Worm (Caenorhabditis elegans) whole organism, early embryonic: ENCODE data around the gene clec-165.

Experiments used
- B0310.2 ChIP-seq: sonication (generic microtip); optimal IDR thresholded peaks from 2 replicates; lab custom pipeline; 2016; ENCODE audit warnings: mild to moderate bottlenecking, missing genetic modification characterization, missing compliant biosample characterization
- F13C5.2 ChIP-seq: sonication (generic microtip); optimal IDR thresholded peaks from 2 replicates; lab custom pipeline; 2017; ENCODE audit warnings: mild to moderate bottlenecking, missing genetic modification characterization, inconsistent platforms, missing compliant biosample characterization
- aly-1 ChIP-seq: sonication (generic microtip); optimal IDR thresholded peaks from 2 replicates; lab custom pipeline; 2016; ENCODE audit warnings: missing genetic modification characterization, missing compliant biosample characterization
- ama-1 ChIP-seq: fragments of 150-350 bp; optimal IDR thresholded peaks from 2 replicates; lab custom pipeline; 2014
- ceh-13 ChIP-seq: fragments of 200-800 bp; sonication (Bioruptor generic); optimal IDR thresholded peaks from 2 replicates; lab custom pipeline; 2018; ENCODE audit warnings: mild to moderate bottlenecking, missing genetic modification characterization, missing compliant biosample characterization
- ceh-36 ChIP-seq: sonication (generic microtip); optimal IDR thresholded peaks from 2 replicates; lab custom pipeline; 2016; ENCODE audit warnings: missing genetic modification characterization, inconsistent platforms, missing compliant biosample characterization
- ets-7 ChIP-seq: sonication (generic microtip); optimal IDR thresholded peaks from 2 replicates; lab custom pipeline; 2016; ENCODE audit warnings: missing genotype, missing genetic modification characterization, missing compliant biosample characterization
- flt-1 ChIP-seq: fragments of 200-800 bp; sonication (Bioruptor generic); IDR thresholded peaks from 2 replicates; pipeline ENCODE4 v1.3.6; 2022; ENCODE audit warnings: missing genetic modification characterization, missing compliant biosample characterization
- hmbx-1 ChIP-seq: sonication (generic microtip); optimal IDR thresholded peaks from 2 replicates; lab custom pipeline; 2016; ENCODE audit warnings: mild to moderate bottlenecking, missing genetic modification characterization, missing compliant biosample characterization
- hmg-4 ChIP-seq: fragments of 200-800 bp; sonication (Bioruptor generic); optimal IDR thresholded peaks from 2 replicates; lab custom pipeline; 2018; ENCODE audit warnings: mild to moderate bottlenecking, missing genetic modification characterization, missing compliant biosample characterization
- hnd-1 ChIP-seq: sonication (generic microtip); optimal IDR thresholded peaks from 2 replicates; lab custom pipeline; 2016; ENCODE audit warnings: missing genetic modification characterization, missing compliant biosample characterization
- pes-1 ChIP-seq: fragments of 200-800 bp; sonication (Bioruptor generic); IDR thresholded peaks from 2 replicates; pipeline ENCODE4 v1.3.6; 2022; ENCODE audit warnings: missing genetic modification reagents, missing genetic modification characterization, missing compliant biosample characterization
- scrt-1 ChIP-seq: fragments of 200-800 bp; sonication (Bioruptor generic); IDR thresholded peaks from 2 replicates; pipeline ENCODE4 v1.3.6; 2022; ENCODE audit warnings: missing genetic modification characterization, missing compliant biosample characterization
- sea-1 ChIP-seq: fragments of 200-800 bp; sonication (Bioruptor generic); conservative IDR thresholded peaks from 2 replicates; pipeline ENCODE4 v1.3.6; 2022; ENCODE audit warnings: missing genetic modification characterization, missing compliant biosample characterization
- tbx-11 ChIP-seq: fragments of 200-800 bp; sonication (Bioruptor generic); IDR thresholded peaks from 2 replicates; pipeline ENCODE4 v1.3.6; 2022; ENCODE audit warnings: missing genetic modification characterization, missing compliant biosample characterization
- tbx-37 ChIP-seq: fragments of 200-800 bp; sonication (Bioruptor generic); conservative IDR thresholded peaks from 2 replicates; pipeline ENCODE4 v1.3.6; 2022; ENCODE audit warnings: missing genetic modification reagents, missing genetic modification characterization, missing compliant biosample characterization
- tra-4 ChIP-seq: sonication (generic microtip); optimal IDR thresholded peaks from 2 replicates; lab custom pipeline; 2017; ENCODE audit warnings: missing genetic modification characterization, missing compliant biosample characterization

clec-165 gene

DNA sequence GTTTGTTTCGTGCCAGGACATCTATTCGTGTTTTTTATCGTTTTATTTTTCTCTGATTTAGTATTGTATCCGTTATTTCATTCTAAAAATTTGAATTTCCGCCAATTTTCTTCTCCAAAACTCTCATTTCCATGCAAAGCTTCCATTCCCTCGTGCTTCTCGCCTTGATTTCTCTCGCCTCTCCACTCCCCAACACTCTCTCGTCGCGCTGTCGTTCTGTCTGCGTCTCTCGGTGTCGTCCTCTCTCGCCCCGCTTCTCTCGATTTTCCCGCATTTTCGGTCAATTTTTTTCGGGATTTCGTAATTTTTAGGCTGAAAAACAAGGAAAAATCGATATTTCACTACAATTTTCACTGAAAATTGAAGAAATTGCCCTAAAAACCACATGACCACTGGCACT, 27.9 kb upstream of the clec-165 start, which contains the start of gene C09E9.1:
Gene C09E9.1, plus strand, starts transcription at position 286 of the 400 bp plus-strand sequence.
- TF ChIP-seq tra-4 (tag; lab: Kevin White, UChicago) (no peak), hmg-4 (GFP tag; lab: Kevin White, UChicago) (no peak), ama-1 (lab: Kevin White, UChicago) (no peak), scrt-1 (no peak), hmbx-1 (no peak), ets-7 (no peak)

DNA sequence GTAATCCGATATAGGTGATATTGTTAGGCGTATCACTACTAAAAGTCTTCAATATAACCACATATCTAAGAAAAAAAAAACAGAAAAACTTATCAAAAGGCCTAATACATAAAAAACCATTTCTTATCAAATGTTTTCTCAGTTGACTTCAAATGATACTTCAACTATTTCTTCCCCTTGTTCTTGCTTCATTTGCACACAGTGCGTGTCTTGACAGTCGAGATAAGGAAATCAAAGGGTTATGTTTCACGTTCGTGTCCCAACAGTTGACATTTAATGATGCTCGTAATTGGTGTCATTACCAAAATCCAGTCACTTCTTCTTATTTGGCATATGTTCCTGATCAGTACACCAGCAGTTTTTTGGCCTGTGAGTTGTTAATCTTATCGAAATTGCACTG, 20.0 kb upstream of the clec-165 start, which contains the start of gene clec-170:
Gene clec-170, plus strand, starts transcription at position 143 of the 400 bp plus-strand sequence.
- TF ChIP-seq tra-4 (tag; lab: Kevin White, UChicago) (no peak), tbx-11 (GFP tag; lab: Robert Waterston, UW) (no peak), F13C5.2 (tag; lab: Kevin White, UChicago) (no peak), scrt-1 (no peak), ets-7 (no peak), flt-1 (no peak), ceh-13 (GFP tag; lab: Kevin White, UChicago) (no peak), ama-1 (lab: Kevin White, UChicago) (no peak), hmbx-1 (no peak)

DNA sequence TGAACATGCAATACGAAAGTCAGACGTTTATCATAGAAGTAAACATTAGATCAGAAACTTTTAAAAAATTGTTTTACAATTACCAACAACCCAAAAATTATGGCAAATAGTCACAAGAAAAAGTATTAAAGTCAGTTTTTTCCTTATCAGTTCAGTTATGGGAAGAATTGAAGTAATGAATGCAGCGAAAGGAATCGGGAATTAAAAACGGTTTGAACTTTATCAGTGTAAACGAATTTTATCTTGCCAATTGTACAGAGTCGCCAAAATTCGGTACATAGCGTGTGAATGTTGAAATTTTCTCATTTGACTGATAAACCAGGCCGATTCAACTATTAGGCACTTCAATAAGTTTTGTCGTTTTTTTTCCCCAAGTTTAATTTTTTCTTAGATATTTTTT, 19.5 kb upstream of the clec-165 start:
- TF ChIP-seq tra-4 (tag; lab: Kevin White, UChicago) (no peak), scrt-1 (no peak), B0310.2 (tag; lab: Kevin White, UChicago) (no peak), aly-1 (no peak)

DNA sequence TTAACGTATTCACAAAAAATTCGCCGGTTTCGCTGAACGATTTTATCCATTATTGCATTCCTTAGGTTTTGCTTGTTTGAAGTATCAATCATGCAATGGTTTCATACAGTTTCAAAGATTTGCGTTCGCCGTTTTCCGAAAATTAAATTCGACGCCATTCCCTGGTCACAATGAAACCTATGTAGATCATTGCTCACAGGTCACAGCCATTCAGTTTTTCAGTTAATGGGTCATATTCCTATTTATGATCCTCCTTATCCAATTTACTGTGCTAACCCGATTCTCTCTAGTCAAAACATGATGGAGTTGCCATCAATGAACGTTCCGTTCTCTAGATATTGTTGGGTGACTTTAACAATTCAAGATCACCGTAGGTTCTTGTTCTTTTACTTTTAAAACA, 18.2 kb upstream of the clec-165 start, which contains the start of gene F38A1.13:
Gene F38A1.13, plus strand, starts transcription at position 301 of the 400 bp plus-strand sequence.
- TF ChIP-seq sea-1 (GFP tag; lab: Robert Waterston, UW) (no peak), tra-4 (tag; lab: Kevin White, UChicago) (no peak), hnd-1 (tag; lab: Kevin White, UChicago) (no peak), aly-1 (no peak), flt-1 (no peak), B0310.2 (tag; lab: Kevin White, UChicago) (no peak), ceh-36 (tag; lab: Kevin White, UChicago) (no peak), hmbx-1 (no peak), tbx-37 (GFP tag; lab: Robert Waterston, UW) (no peak), hmg-4 (GFP tag; lab: Kevin White, UChicago) (no peak), scrt-1 (no peak), ceh-13 (GFP tag; lab: Kevin White, UChicago) (no peak), ets-7 (no peak), pes-1 (GFP tag; lab: Robert Waterston, UW) (no peak), tbx-11 (GFP tag; lab: Robert Waterston, UW) (no peak)

DNA sequence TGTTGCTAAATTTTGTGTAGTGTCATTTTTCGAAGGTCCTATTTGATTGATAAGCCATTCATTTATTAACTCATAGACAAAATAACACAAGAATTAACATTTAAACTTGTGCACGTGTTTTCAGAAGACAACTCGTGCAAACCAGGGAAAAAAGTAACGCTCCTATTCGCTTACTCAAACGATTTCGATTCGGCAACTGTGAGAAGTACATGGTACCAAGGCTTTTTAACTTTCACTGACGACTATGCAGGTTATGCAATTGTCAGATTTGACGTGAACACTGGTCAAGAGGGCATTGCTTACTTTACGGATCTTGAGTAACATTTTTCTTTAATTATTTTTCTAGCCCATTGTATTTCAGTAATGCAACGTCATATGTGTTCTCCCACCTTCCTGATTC, 15.2 kb upstream of the clec-165 start:
- no peak for TF ChIP-seq hnd-1 (tag; lab: Kevin White, UChicago)
- TF ChIP-seq aly-1 = no peak
- TF ChIP-seq ama-1 (lab: Kevin White, UChicago) = no peak
- no peak for TF ChIP-seq hmg-4 (GFP tag; lab: Kevin White, UChicago)
- no peak for TF ChIP-seq ceh-36 (tag; lab: Kevin White, UChicago)
- no peak for TF ChIP-seq tbx-11 (GFP tag; lab: Robert Waterston, UW)
- no peak for TF ChIP-seq tbx-37 (GFP tag; lab: Robert Waterston, UW)
- no peak for TF ChIP-seq ets-7
- no peak for TF ChIP-seq hmbx-1
- TF ChIP-seq pes-1 (GFP tag; lab: Robert Waterston, UW) = no peak

DNA sequence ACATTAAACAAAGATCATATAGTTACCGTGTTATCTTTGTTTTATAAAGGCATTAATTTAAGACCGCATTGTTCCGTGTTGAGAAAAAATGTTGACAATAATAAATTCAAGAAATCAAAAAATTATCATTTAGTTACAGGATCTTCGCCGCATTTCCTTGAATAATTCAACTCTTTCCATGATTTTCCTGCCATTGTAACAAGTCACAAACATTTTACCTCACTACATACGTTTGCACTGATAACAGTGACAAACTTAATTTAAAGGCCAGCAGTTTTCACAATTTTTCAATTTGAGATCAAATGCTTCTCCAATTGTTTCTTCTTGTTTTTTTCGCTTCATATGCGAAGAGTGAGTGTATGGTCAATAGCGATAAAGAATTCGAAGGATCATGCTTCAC, 14.3 kb upstream of the clec-165 start, which contains the start of gene clec-169:
Gene clec-169, plus strand, starts transcription at position 301 of the 400 bp plus-strand sequence.
- TF ChIP-seq pes-1 (GFP tag; lab: Robert Waterston, UW) = no peak
- no peak for TF ChIP-seq ama-1 (lab: Kevin White, UChicago)
- TF ChIP-seq sea-1 (GFP tag; lab: Robert Waterston, UW) = no peak
- no peak for TF ChIP-seq aly-1
- no peak for TF ChIP-seq hnd-1 (tag; lab: Kevin White, UChicago)
- TF ChIP-seq hmg-4 (GFP tag; lab: Kevin White, UChicago) = no peak

DNA sequence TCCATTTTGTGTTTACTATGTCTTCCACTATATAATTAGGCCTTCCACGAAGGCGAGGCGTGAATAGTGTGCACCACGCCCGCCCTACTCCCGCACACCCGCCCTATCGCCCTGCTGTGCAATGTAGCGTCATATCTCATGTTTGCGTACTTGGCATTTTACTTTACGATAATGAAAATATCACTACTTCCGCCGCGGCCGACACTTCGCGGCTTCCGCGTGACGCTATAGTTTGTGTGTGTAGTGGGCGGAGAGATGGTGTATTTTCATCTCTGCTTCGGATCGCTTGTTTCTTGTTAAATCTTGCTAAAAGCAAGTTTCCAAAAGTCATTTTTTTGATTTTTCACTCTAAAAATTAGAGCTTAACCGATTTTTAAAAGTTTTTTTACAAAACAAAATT, 13.8 kb upstream of the clec-165 start:
- no peak for TF ChIP-seq tbx-37 (GFP tag; lab: Robert Waterston, UW)
- no peak for TF ChIP-seq ceh-13 (GFP tag; lab: Kevin White, UChicago)
- no peak for TF ChIP-seq tra-4 (tag; lab: Kevin White, UChicago)
- no peak for TF ChIP-seq scrt-1
- TF ChIP-seq ama-1 (lab: Kevin White, UChicago) = no peak
- no peak for TF ChIP-seq aly-1
- no peak for TF ChIP-seq ets-7
- no peak for TF ChIP-seq ceh-36 (tag; lab: Kevin White, UChicago)
- no peak for TF ChIP-seq tbx-11 (GFP tag; lab: Robert Waterston, UW)
- TF ChIP-seq flt-1 = no peak
- TF ChIP-seq sea-1 (GFP tag; lab: Robert Waterston, UW) = no peak
- no peak for TF ChIP-seq hmbx-1
- TF ChIP-seq pes-1 (GFP tag; lab: Robert Waterston, UW) = no peak

DNA sequence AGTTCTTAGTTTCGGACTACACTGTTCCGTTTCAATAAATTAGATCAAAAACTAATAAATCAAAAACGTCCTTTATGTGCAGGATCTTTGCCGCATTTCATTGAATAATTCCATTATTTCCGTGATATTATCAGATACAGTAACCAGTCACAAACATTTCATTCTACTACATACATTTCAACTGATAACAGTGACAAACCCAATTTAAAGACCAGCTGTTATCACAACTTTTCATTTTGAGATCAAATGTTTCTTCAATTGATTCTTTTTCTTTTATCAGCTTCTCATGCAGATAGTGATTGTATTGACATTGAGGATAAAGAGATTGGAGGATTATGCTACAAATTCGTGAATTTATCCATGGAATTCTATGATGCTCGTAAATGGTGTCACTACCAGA, 10.0 kb upstream of the clec-165 start, which contains the start of gene clec-168:
Gene clec-168, plus strand, starts transcription at position 247 of the 400 bp plus-strand sequence.
- TF ChIP-seq scrt-1 (no peak), pes-1 (GFP tag; lab: Robert Waterston, UW) (no peak), ceh-13 (GFP tag; lab: Kevin White, UChicago) (no peak), aly-1 (no peak), ceh-36 (tag; lab: Kevin White, UChicago) (no peak), tbx-37 (GFP tag; lab: Robert Waterston, UW) (no peak), tbx-11 (GFP tag; lab: Robert Waterston, UW) (no peak), hmg-4 (GFP tag; lab: Kevin White, UChicago) (no peak), hmbx-1 (no peak), flt-1 (no peak), ama-1 (lab: Kevin White, UChicago) (no peak), tra-4 (tag; lab: Kevin White, UChicago) (no peak), B0310.2 (tag; lab: Kevin White, UChicago) (no peak), sea-1 (GFP tag; lab: Robert Waterston, UW) (no peak), ets-7 (no peak), hnd-1 (tag; lab: Kevin White, UChicago) (no peak), F13C5.2 (tag; lab: Kevin White, UChicago) (no peak)
